Fruit fly (Drosophila melanogaster) Kc167 (cell line): ENCODE results near the gene Cyp311a1.

ENCODE experiments used
- Myc ChIP-seq: fragments of >200 bp; optimal IDR thresholded peaks from 2 replicates; lab custom pipeline; 2017; ENCODE audit warnings: missing external identifiers
- Sin3A ChIP-seq: fragments of >200 bp; optimal IDR thresholded peaks from 2 replicates; lab custom pipeline; 2018; ENCODE audit warnings: missing external identifiers
- h ChIP-seq: fragments of >200 bp; optimal IDR thresholded peaks from 3 replicates; lab custom pipeline; 2018; ENCODE audit warnings: missing external identifiers
- insv ChIP-seq: fragments of >200 bp; optimal IDR thresholded peaks from 3 replicates; lab custom pipeline; 2018; ENCODE audit warnings: missing external identifiers
- psq ChIP-seq: fragments of >200 bp; optimal IDR thresholded peaks from 2 replicates; lab custom pipeline; 2017; ENCODE audit warnings: missing external identifiers
- ttk ChIP-seq: sonication (Bioruptor generic); optimal IDR thresholded peaks from 2 replicates; lab custom pipeline; 2017; ENCODE audit warnings: missing external identifiers

Cyp311a1 gene

dm6 chrX:12031400-12031799, at the start of gene Cyp311a1:
TSS of gene Cyp311a1 (minus strand) at chrX:12031465.
- no peak for TF ChIP-seq psq (lab: Kevin White, UChicago)
- no peak for TF ChIP-seq insv (lab: Kevin White, UChicago)
- TF ChIP-seq Myc: no peak
- TF ChIP-seq ttk (lab: Kevin White, UChicago): no peak
- TF ChIP-seq Sin3A (lab: Kevin White, UChicago): no peak
- TF ChIP-seq h (lab: Kevin White, UChicago): no peak

- no peak for TF ChIP-seq Myc
- no peak for TF ChIP-seq Sin3A (lab: Kevin White, UChicago)
- TF ChIP-seq insv (lab: Kevin White, UChicago): no peak
- no peak for TF ChIP-seq ttk (lab: Kevin White, UChicago)
- TF ChIP-seq psq (lab: Kevin White, UChicago): no peak
- no peak for TF ChIP-seq h (lab: Kevin White, UChicago)
Observed at dm6 chrX:12076243-12076642, 45.0 kb upstream of the Cyp311a1 start.

dm6 chrX:12075569-12075968, 44.3 kb upstream of the Cyp311a1 start:
- no peak for TF ChIP-seq Sin3A (lab: Kevin White, UChicago)

dm6 chrX:12073637-12074036, 42.4 kb upstream of the Cyp311a1 start:
- TF ChIP-seq h (lab: Kevin White, UChicago) (no peak), ttk (lab: Kevin White, UChicago) (no peak), Myc (no peak), insv (lab: Kevin White, UChicago) (no peak), Sin3A (lab: Kevin White, UChicago) (no peak), psq (lab: Kevin White, UChicago) (no peak)

- TF ChIP-seq ttk (lab: Kevin White, UChicago) (no peak), Myc (no peak)
Observed at dm6 chrX:12072718-12073117, 41.5 kb upstream of the Cyp311a1 start, which contains the start of gene moon. TSS of gene moon (minus strand) at chrX:12072818.

dm6 chrX:12070137-12070536, 38.9 kb upstream of the Cyp311a1 start, which contains the start of gene CG34323:
TSS of gene CG34323 (plus strand) at chrX:12070437.
- TF ChIP-seq Myc (no peak), psq (lab: Kevin White, UChicago) (no peak), ttk (lab: Kevin White, UChicago) (no peak), Sin3A (lab: Kevin White, UChicago) (no peak), insv (lab: Kevin White, UChicago) (no peak), h (lab: Kevin White, UChicago) (no peak)

dm6 chrX:12059495-12059894, 28.2 kb upstream of the Cyp311a1 start, which contains the start of gene Muc11A:
TSS of gene Muc11A (plus strand) at chrX:12059795.
- TF ChIP-seq insv (lab: Kevin White, UChicago) (no peak), Sin3A (lab: Kevin White, UChicago) (no peak), Myc (no peak), psq (lab: Kevin White, UChicago) (no peak), h (lab: Kevin White, UChicago) (no peak), ttk (lab: Kevin White, UChicago) (no peak)

dm6 chrX:12056535-12056934, 25.3 kb upstream of the Cyp311a1 start, which contains the start of gene Uch-L5R:
TSS of gene Uch-L5R (minus strand) at chrX:12056635.
- no peak for TF ChIP-seq Sin3A (lab: Kevin White, UChicago)
- no peak for TF ChIP-seq insv (lab: Kevin White, UChicago)
- TF ChIP-seq Myc: no peak
- no peak for TF ChIP-seq h (lab: Kevin White, UChicago)
- no peak for TF ChIP-seq psq (lab: Kevin White, UChicago)
- TF ChIP-seq ttk (lab: Kevin White, UChicago): no peak

- TF ChIP-seq Myc (no peak), ttk (lab: Kevin White, UChicago) (no peak), Sin3A (lab: Kevin White, UChicago) (no peak), h (lab: Kevin White, UChicago) (no peak), insv (lab: Kevin White, UChicago) (no peak), psq (lab: Kevin White, UChicago) (no peak)
Observed at dm6 chrX:12050292-12050691, 19.0 kb upstream of the Cyp311a1 start.

dm6 chrX:12043398-12043797, 12.1 kb upstream of the Cyp311a1 start, which contains the start of gene Ten-a:
TSS of gene Ten-a (plus strand) at chrX:12043698.
- no peak for TF ChIP-seq ttk (lab: Kevin White, UChicago)
- TF ChIP-seq psq (lab: Kevin White, UChicago): no peak
- TF ChIP-seq insv (lab: Kevin White, UChicago): no peak
- no peak for TF ChIP-seq Sin3A (lab: Kevin White, UChicago)
- no peak for TF ChIP-seq h (lab: Kevin White, UChicago)
- no peak for TF ChIP-seq Myc

- no peak for TF ChIP-seq insv (lab: Kevin White, UChicago)
- TF ChIP-seq Myc: no peak
- TF ChIP-seq ttk (lab: Kevin White, UChicago): no peak
- TF ChIP-seq h (lab: Kevin White, UChicago): no peak
- no peak for TF ChIP-seq psq (lab: Kevin White, UChicago)
- TF ChIP-seq Sin3A (lab: Kevin White, UChicago): no peak
Observed at dm6 chrX:12035207-12035606, 3.9 kb upstream of the Cyp311a1 start.

dm6 chrX:12034713-12035112, 3.4 kb upstream of the Cyp311a1 start:
- TF ChIP-seq psq (lab: Kevin White, UChicago) (no peak), h (lab: Kevin White, UChicago) (no peak), insv (lab: Kevin White, UChicago) (no peak), Sin3A (lab: Kevin White, UChicago) (no peak), Myc (no peak), ttk (lab: Kevin White, UChicago) (no peak)
